Worm (Caenorhabditis elegans) whole organism, L3 larva: ENCODE results near the gene fbxa-139.

Experiments
- eor-1 ChIP-seq, 2 experiments: fragments of 150-350 bp; optimal IDR thresholded peaks; 2 replicates each; lab custom pipeline; 2014 to 2018; ENCODE audit warnings: missing biosample characterization in 2 of 2, missing genetic modification characterization in 2 of 2
- fkh-10 ChIP-seq: sonication (generic microtip); optimal IDR thresholded peaks from 2 replicates; lab custom pipeline; 2017; ENCODE audit warnings: missing biosample characterization, missing genetic modification reagents, missing genetic modification characterization
- fkh-2 ChIP-seq: fragments of 150-350 bp; optimal IDR thresholded peaks from 2 replicates; lab custom pipeline; 2014; ENCODE audit warnings: missing biosample characterization, missing genetic modification reagents, missing genetic modification characterization
- fos-1 ChIP-seq: fragments of 150-350 bp; optimal IDR thresholded peaks from 2 replicates; lab custom pipeline; 2014; ENCODE audit warnings: missing biosample characterization, missing genetic modification characterization
- mdl-1 ChIP-seq: fragments of 150-350 bp; optimal IDR thresholded peaks from 2 replicates; lab custom pipeline; 2014; ENCODE audit warnings: missing biosample characterization, missing genetic modification characterization
- nhr-11 ChIP-seq: fragments of 150-350 bp; optimal IDR thresholded peaks from 2 replicates; lab custom pipeline; 2014; ENCODE audit warnings: missing biosample characterization, missing genetic modification characterization
- nhr-12 ChIP-seq: fragments of 150-350 bp; optimal IDR thresholded peaks from 2 replicates; lab custom pipeline; 2014; ENCODE audit warnings: missing biosample characterization, missing genetic modification characterization
- nhr-237 ChIP-seq: fragments of 150-350 bp; optimal IDR thresholded peaks from 2 replicates; lab custom pipeline; 2014; ENCODE audit warnings: missing biosample characterization, missing genetic modification characterization
- nhr-43 ChIP-seq: sonication (generic microtip); optimal IDR thresholded peaks from 2 replicates; lab custom pipeline; 2016; ENCODE audit warnings: mild to moderate bottlenecking, missing genetic modification characterization, missing compliant biosample characterization; ENCODE audit not compliant: poor library complexity, severe bottlenecking
- pha-4 ChIP-seq: fragments of 150-350 bp; optimal IDR thresholded peaks from 2 replicates; lab custom pipeline; 2014; ENCODE audit warnings: missing biosample characterization, missing genetic modification reagents, missing genetic modification characterization
- snpc-4 ChIP-seq: fragments of 150-350 bp; optimal IDR thresholded peaks from 2 replicates; lab custom pipeline; 2014; ENCODE audit warnings: missing biosample characterization, missing genetic modification characterization
- unc-62 ChIP-seq: fragments of 150-350 bp; sonication (generic microtip); optimal IDR thresholded peaks from 4 replicates; lab custom pipeline; 2014; ENCODE audit warnings: missing biosample characterization, missing genetic modification reagents, missing genetic modification characterization
- ztf-11 ChIP-seq: fragments of 150-350 bp; optimal IDR thresholded peaks from 2 replicates; lab custom pipeline; 2014; ENCODE audit warnings: missing biosample characterization, missing genetic modification characterization

- no peak for TF ChIP-seq snpc-4 (tag; lab: Kevin White, UChicago)
- no peak for TF ChIP-seq nhr-11 (tag; lab: Kevin White, UChicago)
- TF ChIP-seq unc-62 (GFP tag; lab: Kevin White, UChicago): no peak
- TF ChIP-seq fkh-2: no peak
- TF ChIP-seq fkh-10 (GFP tag; lab: Kevin White, UChicago): no peak
- TF ChIP-seq ztf-11 (tag; lab: Kevin White, UChicago): no peak
- TF ChIP-seq eor-1 (tag; optimal IDR thresholded peaks at IDR 0.05; lab: Kevin White, UChicago): no peak
- no peak for TF ChIP-seq nhr-43 (tag; lab: Kevin White, UChicago)
- no peak for TF ChIP-seq nhr-12 (tag; lab: Kevin White, UChicago)
- TF ChIP-seq mdl-1 (tag; lab: Kevin White, UChicago): no peak
- no peak for TF ChIP-seq pha-4 (tag; lab: Kevin White, UChicago)
- no peak for TF ChIP-seq nhr-237 (tag; lab: Kevin White, UChicago)
- no peak for TF ChIP-seq fos-1 (tag; lab: Kevin White, UChicago)
Observed at ce11 chrV:15602253-15602652, 7.8 kb upstream of the fbxa-139 start, which contains the start of gene fbxa-152.
